Worm (Caenorhabditis elegans): ENCODE results near the gene srt-64.

Gene srt-64

ce11 chrV:5155516-5155915, 14.0 kb downstream of the srt-64 start, which contains the start of gene srx-38:
Gene srx-38, minus strand, starts transcription at chrV:5155616.
- TF ChIP-seq unc-62 (GFP tag; optimal IDR thresholded peaks at IDR 0.05): no peak

- TF ChIP-seq unc-62 (GFP tag; optimal IDR thresholded peaks at IDR 0.05): no peak
These were observed 18.6 kb downstream of the srt-64 start, which contains the start of gene srh-130 for ce11 chrV:5150880-5151279. Gene srh-130, plus strand, starts transcription at chrV:5151180.

- TF ChIP-seq unc-62 (GFP tag; optimal IDR thresholded peaks at IDR 0.05): no peak
These were observed 23.1 kb downstream of the srt-64 start, which contains the start of gene F14F9.6 for ce11 chrV:5146394-5146793. Gene F14F9.6, minus strand, starts transcription at chrV:5146494.

- TF ChIP-seq unc-62 (GFP tag; optimal IDR thresholded peaks at IDR 0.05): no peak
These were observed 24.9 kb downstream of the srt-64 start, which contains the start of gene F14F9.2 for ce11 chrV:5144541-5144940. Gene F14F9.2, plus strand, starts transcription at chrV:5144841.

ce11 chrV:5143785-5144184, 25.7 kb downstream of the srt-64 start, which contains the start of gene srh-129:
Gene srh-129, minus strand, starts transcription at chrV:5143885.
- TF ChIP-seq unc-62 (GFP tag; optimal IDR thresholded peaks at IDR 0.05): no peak

ce11 chrV:5137919-5138318, 31.6 kb downstream of the srt-64 start, which contains the start of gene F14F9.3:
Gene F14F9.3, plus strand, starts transcription at chrV:5138219.
- no peak for TF ChIP-seq unc-62 (GFP tag; optimal IDR thresholded peaks at IDR 0.05)

- TF ChIP-seq unc-62 (GFP tag; optimal IDR thresholded peaks at IDR 0.05): no peak
These were observed 37.0 kb downstream of the srt-64 start, which contains the start of gene F14F9.4 for ce11 chrV:5132441-5132840. Gene F14F9.4, plus strand, starts transcription at chrV:5132741.

ce11 chrV:5131380-5131779, 38.1 kb downstream of the srt-64 start:
- no peak for TF ChIP-seq unc-62 (GFP tag; optimal IDR thresholded peaks at IDR 0.05)

- no peak for TF ChIP-seq unc-62 (GFP tag; optimal IDR thresholded peaks at IDR 0.05)
These were observed 39.5 kb downstream of the srt-64 start, which contains the start of gene F14F9.8 for ce11 chrV:5130018-5130417. Gene F14F9.8, plus strand, starts transcription at chrV:5130318.

ce11 chrV:5126793-5127192, 42.7 kb downstream of the srt-64 start, which contains the start of gene F14F9.5:
Gene F14F9.5, plus strand, starts transcription at chrV:5127093.
- TF ChIP-seq unc-62 (GFP tag; optimal IDR thresholded peaks at IDR 0.05): no peak

- TF ChIP-seq unc-62 (GFP tag; optimal IDR thresholded peaks at IDR 0.05): no peak
These were observed 49.8 kb downstream of the srt-64 start, which contains the start of gene sid-1 for ce11 chrV:5119679-5120078. Gene sid-1, plus strand, starts transcription at chrV:5119970.

- TF ChIP-seq unc-62 (GFP tag; optimal IDR thresholded peaks at IDR 0.05): no peak
These were observed 50.4 kb downstream of the srt-64 start, which contains the start of gene C04F5.9 for ce11 chrV:5119109-5119508. Gene C04F5.9, minus strand, starts transcription at chrV:5119209.

Measured in whole organism, dauer.